Worm (Caenorhabditis elegans) whole organism, mixed stage, embryonic: ENCODE results near the gene K07E1.1.

ENCODE experiments used
- bed-3 ChIP-seq: fragments of 200-800 bp; sonication (Bioruptor generic); optimal IDR thresholded peaks from 3 replicates; lab custom pipeline; 2018; ENCODE audit warnings: mild to moderate bottlenecking, missing genetic modification characterization, moderate library complexity, missing compliant biosample characterization
- ceh-39 ChIP-seq: fragments of 150-350 bp; optimal IDR thresholded peaks from 2 replicates; lab custom pipeline; 2014; ENCODE audit warnings: missing biosample characterization, missing genetic modification characterization
- ceh-43 ChIP-seq: fragments of 200-800 bp; sonication (Bioruptor generic); optimal IDR thresholded peaks from 2 replicates; lab custom pipeline; 2018; ENCODE audit warnings: mild to moderate bottlenecking, missing genetic modification characterization, moderate library complexity, missing compliant biosample characterization
- ceh-83 ChIP-seq: fragments of 200-800 bp; sonication (Bioruptor generic); optimal IDR thresholded peaks from 2 replicates; lab custom pipeline; 2018; ENCODE audit warnings: mild to moderate bottlenecking, missing genetic modification characterization, missing compliant biosample characterization
- ces-1 ChIP-seq: fragments of 150-350 bp; optimal IDR thresholded peaks from 2 replicates; lab custom pipeline; 2014; ENCODE audit warnings: missing biosample characterization, missing genetic modification reagents, missing genetic modification characterization
- cnd-1 ChIP-seq: fragments of 200-800 bp; sonication (Bioruptor generic); optimal IDR thresholded peaks from 2 replicates; lab custom pipeline; 2018; ENCODE audit warnings: mild to moderate bottlenecking, missing genetic modification characterization, missing compliant biosample characterization
- drap-1 ChIP-seq: fragments of 200-800 bp; sonication (Bioruptor generic); optimal IDR thresholded peaks from 3 replicates; lab custom pipeline; 2018; ENCODE audit warnings: mild to moderate bottlenecking, missing genetic modification characterization, missing compliant biosample characterization
- elt-3 ChIP-seq: fragments of 150-350 bp; optimal IDR thresholded peaks from 2 replicates; lab custom pipeline; 2014; ENCODE audit warnings: missing biosample characterization, missing genetic modification characterization
- ham-2 ChIP-seq: fragments of 200-800 bp; sonication (Bioruptor generic); optimal IDR thresholded peaks from 2 replicates; lab custom pipeline; 2018; ENCODE audit warnings: mild to moderate bottlenecking, missing genetic modification characterization, missing compliant biosample characterization
- hlh-1 ChIP-seq: fragments of 150-350 bp; optimal IDR thresholded peaks from 2 replicates; lab custom pipeline; 2014; ENCODE audit warnings: missing biosample characterization, missing genetic modification reagents, missing genetic modification characterization
- lin-13 ChIP-seq: fragments of 150-350 bp; optimal IDR thresholded peaks from 2 replicates; lab custom pipeline; 2014; ENCODE audit warnings: missing biosample characterization, missing genetic modification characterization
- lin-32 ChIP-seq: fragments of 200-800 bp; sonication (Bioruptor generic); optimal IDR thresholded peaks from 2 replicates; lab custom pipeline; 2018; ENCODE audit warnings: mild to moderate bottlenecking, missing genetic modification characterization, missing compliant biosample characterization
- lsy-2 ChIP-seq: fragments of 150-350 bp; optimal IDR thresholded peaks from 2 replicates; lab custom pipeline; 2014; ENCODE audit warnings: missing biosample characterization, missing genetic modification characterization
- mab-5 ChIP-seq: fragments of 150-350 bp; optimal IDR thresholded peaks from 2 replicates; lab custom pipeline; 2014; ENCODE audit warnings: missing biosample characterization, missing genetic modification characterization
- mls-2 ChIP-seq: sonication (generic microtip); optimal IDR thresholded peaks from 2 replicates; lab custom pipeline; 2016; ENCODE audit warnings: mild to moderate bottlenecking, missing genetic modification characterization, moderate library complexity, missing compliant biosample characterization
- nhr-12 ChIP-seq: fragments of 150-350 bp; optimal IDR thresholded peaks from 2 replicates; lab custom pipeline; 2014; ENCODE audit warnings: missing biosample characterization, missing genetic modification characterization
- nhr-2 ChIP-seq: fragments of 150-350 bp; optimal IDR thresholded peaks from 2 replicates; lab custom pipeline; 2014; ENCODE audit warnings: missing biosample characterization, missing genetic modification characterization
- nhr-76 ChIP-seq: sonication (generic microtip); optimal IDR thresholded peaks from 2 replicates; lab custom pipeline; 2017; ENCODE audit warnings: missing biosample characterization, missing genetic modification characterization
- pha-4 ChIP-seq: fragments of 150-350 bp; optimal IDR thresholded peaks from 2 replicates; lab custom pipeline; 2018; ENCODE audit warnings: missing biosample characterization, missing genetic modification reagents, missing genetic modification characterization
- snpc-4 ChIP-seq: fragments of 150-350 bp; optimal IDR thresholded peaks from 2 replicates; lab custom pipeline; 2014; ENCODE audit warnings: missing biosample characterization, missing genetic modification characterization
- sptf-1 ChIP-seq: sonication (generic microtip); optimal IDR thresholded peaks from 2 replicates; lab custom pipeline; 2017; ENCODE audit warnings: mild to moderate bottlenecking, missing genetic modification characterization, moderate library complexity, missing compliant biosample characterization
- tbx-8 ChIP-seq: fragments of 200-800 bp; sonication (Bioruptor generic); optimal IDR thresholded peaks from 2 replicates; lab custom pipeline; 2018; ENCODE audit warnings: mild to moderate bottlenecking, missing genetic modification characterization, moderate library complexity, missing compliant biosample characterization
- unc-120 ChIP-seq: sonication (generic microtip); optimal IDR thresholded peaks from 2 replicates; lab custom pipeline; 2017; ENCODE audit warnings: missing genetic modification characterization, missing compliant biosample characterization; ENCODE audit not compliant: poor library complexity, severe bottlenecking
- unc-39 ChIP-seq: fragments of 150-350 bp; optimal IDR thresholded peaks from 2 replicates; lab custom pipeline; 2014; ENCODE audit warnings: missing biosample characterization, missing genetic modification characterization
- unc-62 ChIP-seq: fragments of 150-350 bp; optimal IDR thresholded peaks from 2 replicates; lab custom pipeline; 2014; ENCODE audit warnings: missing biosample characterization, missing genetic modification reagents, missing genetic modification characterization
- zip-8 ChIP-seq: fragments of 150-350 bp; optimal IDR thresholded peaks from 2 replicates; lab custom pipeline; 2014; ENCODE audit warnings: missing biosample characterization, missing genetic modification characterization
- ztf-11 ChIP-seq: fragments of 150-350 bp; optimal IDR thresholded peaks from 2 replicates; lab custom pipeline; 2014; ENCODE audit warnings: missing biosample characterization, missing genetic modification characterization

The K07E1.1 gene

ce11 chrII:4571868-4572267, 21.0 kb downstream of the K07E1.1 start, which contains the start of gene vab-1:
Gene vab-1, plus strand, starts transcription at chrII:4572000.
- no peak for TF ChIP-seq mab-5 (tag; lab: Kevin White, UChicago)
- no peak for TF ChIP-seq hlh-1 (tag; lab: Kevin White, UChicago)
- TF ChIP-seq drap-1 (GFP tag; lab: Kevin White, UChicago) = no peak
- TF ChIP-seq pha-4 = no peak
- no peak for TF ChIP-seq ceh-39 (tag; lab: Kevin White, UChicago)
- TF ChIP-seq sptf-1 (tag; lab: Kevin White, UChicago) = no peak
- no peak for TF ChIP-seq nhr-2 (tag; lab: Kevin White, UChicago)
- TF ChIP-seq zip-8 (tag; lab: Kevin White, UChicago) = no peak
- no peak for TF ChIP-seq bed-3
- no peak for TF ChIP-seq unc-39
- no peak for TF ChIP-seq cnd-1 (tag; lab: Kevin White, UChicago)

ce11 chrII:4572579-4572978, 21.7 kb downstream of the K07E1.1 start:
- peak; percentile 4 for TF ChIP-seq unc-120 (tag; lab: Kevin White, UChicago)
- peak; percentile 92 for TF ChIP-seq hlh-1 (tag; lab: Kevin White, UChicago)
- no peak for TF ChIP-seq tbx-8 (GFP tag; lab: Kevin White, UChicago)

DNA sequence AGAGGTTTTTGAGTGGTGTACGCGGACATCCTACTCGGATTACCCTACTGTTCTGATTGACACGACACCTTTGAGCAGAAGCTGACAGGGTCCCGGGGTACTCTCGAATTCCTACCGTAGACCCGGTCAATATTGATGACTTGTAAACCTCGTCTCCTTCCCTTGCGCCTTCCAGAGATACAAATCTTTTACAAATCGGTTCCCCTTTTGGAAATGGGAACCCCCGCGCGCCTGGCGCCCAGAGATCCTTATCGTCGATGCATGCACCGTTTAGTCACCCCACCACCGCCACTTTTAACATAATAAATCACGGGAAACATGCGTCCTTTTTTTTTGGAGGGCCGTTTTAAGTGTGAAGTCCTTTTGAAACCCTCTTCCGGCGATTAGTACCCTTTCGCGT, 22.2 kb downstream of the K07E1.1 start:
- TF ChIP-seq nhr-76 (no peak), lin-13 (no peak), ztf-11 (tag; lab: Kevin White, UChicago) (no peak), ceh-39 (tag; lab: Kevin White, UChicago) (no peak), lsy-2 (tag; lab: Kevin White, UChicago) (no peak), drap-1 (GFP tag; lab: Kevin White, UChicago) (no peak), hlh-1 (tag; lab: Kevin White, UChicago) (no peak), snpc-4 (tag; lab: Kevin White, UChicago) (no peak), unc-39 (no peak), cnd-1 (tag; lab: Kevin White, UChicago) (no peak), elt-3 (no peak)

- TF ChIP-seq nhr-76 (no peak), hlh-1 (tag; lab: Kevin White, UChicago) (no peak), ces-1 (peak; percentile 98)
Observed at ce11 chrII:4574658-4575057, 23.8 kb downstream of the K07E1.1 start.

DNA sequence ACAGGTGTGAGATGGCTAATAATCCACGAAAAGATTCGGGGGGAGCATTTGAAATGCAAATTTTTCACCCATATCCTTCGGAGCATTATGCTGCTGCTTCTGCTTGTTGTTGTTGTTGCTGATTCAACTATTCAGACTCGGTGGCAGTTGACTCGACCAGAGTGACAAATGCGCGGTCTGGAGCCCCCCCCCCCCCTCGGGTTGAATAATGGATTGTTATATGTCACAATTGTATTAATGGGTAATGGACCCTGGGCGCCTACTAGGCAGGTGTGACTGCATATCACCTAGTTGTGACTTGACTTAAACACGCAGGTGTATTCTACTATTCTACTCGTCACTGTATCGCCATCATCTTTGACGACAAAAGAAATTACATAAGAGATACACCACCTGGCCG, 24.7 kb downstream of the K07E1.1 start:
- TF ChIP-seq sptf-1 (tag; lab: Kevin White, UChicago) (peak; percentile 49), nhr-12 (no peak), nhr-76 (no peak)

DNA sequence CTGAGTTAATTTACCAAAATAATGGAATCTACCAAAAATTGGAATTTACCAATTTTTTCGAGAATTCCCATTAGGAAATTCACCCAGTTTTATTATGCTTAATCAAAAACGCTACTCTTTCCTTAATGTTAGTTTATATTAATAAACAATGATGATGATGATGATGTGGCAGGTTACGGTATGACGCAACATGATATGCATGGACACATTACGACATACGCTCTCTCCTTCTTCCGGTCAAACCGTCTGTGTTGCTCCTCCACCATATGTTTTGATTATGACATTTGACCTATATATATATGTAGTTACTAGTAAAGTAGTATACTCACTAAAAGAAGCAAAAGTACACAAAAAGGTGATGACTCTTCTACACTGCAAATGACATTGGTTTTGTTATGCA, 26.5 kb downstream of the K07E1.1 start:
- TF ChIP-seq lin-32 (GFP tag; lab: Kevin White, UChicago) (peak; percentile 46), nhr-2 (tag; lab: Kevin White, UChicago) (peak; percentile 99), unc-62 (GFP tag; lab: Kevin White, UChicago) (peak; percentile 52), hlh-1 (tag; lab: Kevin White, UChicago) (no peak), cnd-1 (tag; lab: Kevin White, UChicago) (peak; percentile 61), zip-8 (tag; lab: Kevin White, UChicago) (peak; percentile 92)

DNA sequence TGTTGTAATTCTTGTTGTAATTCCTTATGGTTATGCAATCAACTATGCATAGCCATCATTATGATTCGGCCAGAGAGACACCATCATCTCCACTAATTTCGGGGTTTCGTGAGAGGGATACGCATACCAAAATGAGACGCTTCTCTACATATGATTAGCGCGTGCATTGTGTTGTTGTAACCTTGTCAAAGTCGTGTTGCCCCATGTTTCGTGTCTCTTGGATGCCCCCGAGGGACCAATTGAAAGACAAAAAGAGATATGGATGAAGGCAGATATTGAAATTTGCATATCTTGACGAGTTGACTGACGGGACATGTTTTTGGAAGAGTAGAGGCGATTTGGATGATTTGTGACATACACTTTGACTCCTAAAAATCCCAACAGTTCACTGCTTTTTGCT, 28.5 kb downstream of the K07E1.1 start:
- peak; percentile 60 for TF ChIP-seq sptf-1 (tag; lab: Kevin White, UChicago)
- TF ChIP-seq elt-3 = no peak
- TF ChIP-seq unc-62 (GFP tag; lab: Kevin White, UChicago) = peak; percentile 65
- no peak for TF ChIP-seq nhr-76
- no peak for TF ChIP-seq ceh-43 (GFP tag; lab: Kevin White, UChicago)
- no peak for TF ChIP-seq tbx-8 (GFP tag; lab: Kevin White, UChicago)
- peak; percentile 8 for TF ChIP-seq ztf-11 (tag; lab: Kevin White, UChicago)
- TF ChIP-seq ces-1 = peak; percentile 85
- no peak for TF ChIP-seq ham-2 (GFP tag; lab: Kevin White, UChicago)

DNA sequence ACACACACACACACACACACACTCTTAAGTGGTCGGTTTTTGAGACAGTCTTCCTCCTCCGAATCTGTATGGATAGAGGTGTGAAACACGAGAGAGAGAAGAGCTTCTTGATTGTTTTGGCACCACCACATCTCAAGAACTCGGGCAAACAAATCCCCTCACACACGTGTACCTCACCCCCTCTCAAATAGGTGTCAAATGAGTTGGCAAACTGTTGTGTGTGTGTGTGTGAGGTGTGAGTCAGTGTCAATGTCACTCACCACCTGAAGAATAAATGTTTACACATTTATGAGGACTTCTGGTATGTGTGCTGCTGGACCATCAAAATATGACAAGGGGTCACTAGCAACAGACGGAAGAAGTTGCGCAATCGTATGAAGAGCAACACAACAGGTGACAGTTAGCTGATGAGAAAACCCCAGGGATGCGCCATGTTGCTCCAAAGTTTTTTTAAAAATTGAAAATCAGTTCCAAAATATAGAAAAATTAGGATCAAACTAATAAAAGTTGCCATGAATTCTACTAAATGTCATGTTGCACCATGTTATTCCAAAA, 29.1 kb downstream of the K07E1.1 start:
- peak; percentile 77 for TF ChIP-seq hlh-1 (tag; lab: Kevin White, UChicago)
- TF ChIP-seq unc-62 (GFP tag; lab: Kevin White, UChicago) = peak; percentile 8
- TF ChIP-seq ceh-43 (GFP tag; lab: Kevin White, UChicago) = no peak
- TF ChIP-seq unc-120 (tag; lab: Kevin White, UChicago) = no peak
- TF ChIP-seq ceh-83 (GFP tag; lab: Kevin White, UChicago) = no peak
- peak; percentile 73 for TF ChIP-seq zip-8 (tag; lab: Kevin White, UChicago)
- no peak for TF ChIP-seq mls-2
- no peak for TF ChIP-seq ztf-11 (tag; lab: Kevin White, UChicago)
- TF ChIP-seq nhr-2 (tag; lab: Kevin White, UChicago) = peak; percentile 93
- TF ChIP-seq lin-13 = no peak
- peak; percentile 9 for TF ChIP-seq cnd-1 (tag; lab: Kevin White, UChicago)
- TF ChIP-seq tbx-8 (GFP tag; lab: Kevin White, UChicago) = no peak
- TF ChIP-seq, all 35 proteins: peak for 5
